Fruit fly (Drosophila melanogaster) whole organism, prepupa: Measurements from ENCODE around the gene CG14301.

Experiments used
- CG10631 ChIP-seq: fragments of 200-800 bp; sonication (Bioruptor generic); optimal IDR thresholded peaks from 2 replicates; lab custom pipeline; 2016; ENCODE audit warnings: missing biosample characterization, missing genetic modification characterization
- CG11294 ChIP-seq: fragments of 200-800 bp; sonication (Bioruptor generic); IDR thresholded peaks from 2 replicates; pipeline ENCODE4 v1.3.6; 2022; ENCODE audit warnings: missing biosample characterization, missing genetic modification characterization
- CG11762 ChIP-seq: fragments of 200-800 bp; sonication (Bioruptor generic); optimal IDR thresholded peaks from 3 replicates; lab custom pipeline; 2016; ENCODE audit warnings: missing biosample characterization, missing genetic modification characterization; ENCODE audit not compliant: insufficient read depth
- CG11902 ChIP-seq: fragments of 200-800 bp; sonication (Bioruptor generic); optimal IDR thresholded peaks from 3 replicates; lab custom pipeline; 2016; ENCODE audit warnings: missing biosample characterization, missing genetic modification characterization
- CG15336 ChIP-seq: fragments of 200-800 bp; sonication (Bioruptor generic); IDR thresholded peaks from 2 replicates; pipeline ENCODE4 v1.3.6; 2022; ENCODE audit warnings: missing biosample characterization, missing genetic modification characterization
- CG16779 ChIP-seq: fragments of 200-800 bp; sonication (Bioruptor generic); optimal IDR thresholded peaks from 3 replicates; lab custom pipeline; 2017; ENCODE audit warnings: missing biosample characterization, mild to moderate bottlenecking, missing genetic modification characterization
- CG32006 ChIP-seq: fragments of 200-800 bp; sonication (Bioruptor generic); optimal IDR thresholded peaks from 3 replicates; lab custom pipeline; 2017; ENCODE audit warnings: missing biosample characterization, mild to moderate bottlenecking, missing genetic modification characterization
- CG3919 ChIP-seq: fragments of 200-800 bp; sonication (Bioruptor generic); optimal IDR thresholded peaks from 3 replicates; lab custom pipeline; 2016; ENCODE audit warnings: missing biosample characterization, missing genetic modification characterization
- CG4318 ChIP-seq: fragments of 200-800 bp; sonication (Bioruptor generic); optimal IDR thresholded peaks from 3 replicates; lab custom pipeline; 2017; ENCODE audit warnings: missing biosample characterization, mild to moderate bottlenecking, missing genetic modification characterization
- CG6163 ChIP-seq: fragments of 200-800 bp; sonication (Bioruptor generic); IDR thresholded peaks from 3 replicates; pipeline ENCODE4 v1.3.6; 2022; ENCODE audit warnings: missing biosample characterization, missing genetic modification characterization
- CG6276 ChIP-seq: fragments of 200-800 bp; sonication (Bioruptor generic); optimal IDR thresholded peaks from 2 replicates; lab custom pipeline; 2017; ENCODE audit warnings: missing biosample characterization, mild to moderate bottlenecking, missing genetic modification characterization
- CG6792 ChIP-seq: fragments of 200-800 bp; sonication (Bioruptor generic); optimal IDR thresholded peaks from 3 replicates; lab custom pipeline; 2016; ENCODE audit warnings: missing biosample characterization, missing genetic modification characterization
- CG6808 ChIP-seq: fragments of 200-800 bp; sonication (Bioruptor generic); optimal IDR thresholded peaks from 3 replicates; lab custom pipeline; 2017; ENCODE audit warnings: missing biosample characterization, missing genetic modification characterization, mild to moderate bottlenecking, moderate library complexity, missing genetic modification reagents
- CG7368 ChIP-seq: fragments of 200-800 bp; sonication (Bioruptor generic); optimal IDR thresholded peaks from 3 replicates; lab custom pipeline; 2016; ENCODE audit warnings: missing biosample characterization, missing genetic modification characterization
- CG8119 ChIP-seq: fragments of 200-800 bp; sonication (Bioruptor generic); IDR thresholded peaks from 3 replicates; pipeline ENCODE4 v1.3.6; 2022; ENCODE audit warnings: missing biosample characterization, missing genetic modification characterization
- CG8632 ChIP-seq: fragments of 200-800 bp; sonication (Bioruptor generic); optimal IDR thresholded peaks from 3 replicates; lab custom pipeline; 2016; ENCODE audit warnings: missing biosample characterization, missing genetic modification characterization
- Eip78C ChIP-seq: fragments of 200-800 bp; sonication (Bioruptor generic); peaks from one replicate; lab custom pipeline; 2016; ENCODE audit warnings: missing biosample characterization, missing genetic modification characterization
- Eip93F ChIP-seq: fragments of 200-800 bp; sonication (Bioruptor generic); optimal IDR thresholded peaks from 2 replicates; lab custom pipeline; 2016; ENCODE audit warnings: missing biosample characterization, mild to moderate bottlenecking, missing genetic modification characterization
- Ets21C ChIP-seq: fragments of 200-800 bp; sonication (Bioruptor generic); optimal IDR thresholded peaks from 3 replicates; lab custom pipeline; 2016; ENCODE audit warnings: missing biosample characterization, missing genetic modification characterization
- Ets96B ChIP-seq: fragments of 200-800 bp; optimal IDR thresholded peaks from 2 replicates; lab custom pipeline; 2019; ENCODE audit warnings: missing biosample characterization, mild to moderate bottlenecking, missing genetic modification characterization, moderate library complexity
- Gug ChIP-seq: fragments of 200-800 bp; sonication (Bioruptor generic); IDR thresholded peaks from 2 replicates; pipeline ENCODE4 v1.3.6; 2022; ENCODE audit warnings: missing biosample characterization, missing genetic modification characterization
- Hr38 ChIP-seq: sonication (Bioruptor generic); optimal IDR thresholded peaks from 2 replicates; lab custom pipeline; 2016; ENCODE audit warnings: missing biosample characterization, missing genetic modification characterization
- Hr4 ChIP-seq: fragments of 200-800 bp; sonication (Bioruptor generic); optimal IDR thresholded peaks from 3 replicates; lab custom pipeline; 2016; ENCODE audit warnings: missing biosample characterization, missing genetic modification characterization
- Lpt ChIP-seq: fragments of 200-800 bp; sonication (Bioruptor generic); optimal IDR thresholded peaks from 3 replicates; lab custom pipeline; 2016; ENCODE audit warnings: missing biosample characterization, missing genetic modification characterization
- Met ChIP-seq: fragments of 200-800 bp; sonication (Bioruptor generic); optimal IDR thresholded peaks from 3 replicates; lab custom pipeline; 2016; ENCODE audit warnings: missing biosample characterization, missing genetic modification characterization
- OdsH ChIP-seq: fragments of 200-800 bp; sonication (Bioruptor generic); optimal IDR thresholded peaks from 3 replicates; lab custom pipeline; 2016; ENCODE audit warnings: missing biosample characterization, missing genetic modification characterization
- Sox102F ChIP-seq: fragments of 200-800 bp; sonication (Bioruptor generic); optimal IDR thresholded peaks from 2 replicates; lab custom pipeline; 2016; ENCODE audit warnings: missing biosample characterization, mild to moderate bottlenecking, missing genetic modification characterization
- Sox14 ChIP-seq: fragments of 200-800 bp; sonication (Bioruptor generic); optimal IDR thresholded peaks from 3 replicates; lab custom pipeline; 2016; ENCODE audit warnings: missing biosample characterization, missing genetic modification characterization
- Sox15 ChIP-seq: fragments of 200-800 bp; sonication (Bioruptor generic); optimal IDR thresholded peaks from 3 replicates; lab custom pipeline; 2016; ENCODE audit warnings: missing biosample characterization, missing genetic modification characterization
- achi ChIP-seq: fragments of 200-800 bp; sonication (Bioruptor generic); optimal IDR thresholded peaks from 3 replicates; lab custom pipeline; 2016; ENCODE audit warnings: missing biosample characterization, missing genetic modification characterization
- acj6 ChIP-seq: fragments of 200-800 bp; sonication (Bioruptor generic); optimal IDR thresholded peaks from 3 replicates; lab custom pipeline; 2016; ENCODE audit warnings: missing biosample characterization, missing genetic modification characterization
- cyc ChIP-seq: fragments of 200-800 bp; sonication (Bioruptor generic); optimal IDR thresholded peaks from 3 replicates; lab custom pipeline; 2016; ENCODE audit warnings: missing biosample characterization, missing genetic modification characterization
- eg ChIP-seq: fragments of 200-800 bp; sonication (Bioruptor generic); IDR thresholded peaks from 3 replicates; pipeline ENCODE4 v1.3.6; 2022; ENCODE audit warnings: missing biosample characterization, missing genetic modification characterization
- fd59A ChIP-seq: fragments of 200-800 bp; sonication (Bioruptor generic); optimal IDR thresholded peaks from 2 replicates; lab custom pipeline; 2017; ENCODE audit warnings: missing biosample characterization, mild to moderate bottlenecking, missing genetic modification characterization, missing genetic modification reagents
- net ChIP-seq: fragments of 200-800 bp; sonication (Bioruptor generic); optimal IDR thresholded peaks from 3 replicates; lab custom pipeline; 2016; ENCODE audit warnings: missing biosample characterization, missing genetic modification characterization
- pdm3 ChIP-seq: fragments of 200-800 bp; sonication (Bioruptor generic); optimal IDR thresholded peaks from 3 replicates; lab custom pipeline; 2016; ENCODE audit warnings: missing biosample characterization, missing genetic modification characterization
- salr ChIP-seq, 2 experiments: fragments of 200-800 bp; sonication (Bioruptor generic); optimal IDR thresholded peaks; 3 replicates each; lab custom pipeline; 2016 to 2018; ENCODE audit warnings: missing biosample characterization in 2 of 2, missing genetic modification characterization in 2 of 2, mild to moderate bottlenecking in 1 of 2
- spab ChIP-seq: fragments of 200-800 bp; sonication (Bioruptor generic); optimal IDR thresholded peaks from 2 replicates; lab custom pipeline; 2017; ENCODE audit warnings: missing biosample characterization, mild to moderate bottlenecking, missing genetic modification characterization, missing genetic modification reagents
- ss ChIP-seq, 2 experiments: fragments of 200-800 bp; sonication (Bioruptor generic); optimal IDR thresholded peaks; 2 replicates in 1 of 2; 3 replicates in 1 of 2; lab custom pipeline; 2017 to 2018; ENCODE audit warnings: mild to moderate bottlenecking in 2 of 2, missing biosample characterization in 2 of 2, missing genetic modification characterization in 2 of 2, moderate library complexity in 1 of 2
- svp ChIP-seq: fragments of 200-800 bp; sonication (Bioruptor generic); peaks from one replicate; lab custom pipeline; 2016; ENCODE audit warnings: missing biosample characterization, missing genetic modification characterization
- vri ChIP-seq: fragments of 200-800 bp; sonication (Bioruptor generic); optimal IDR thresholded peaks from 3 replicates; lab custom pipeline; 2016; ENCODE audit warnings: missing biosample characterization, mild to moderate bottlenecking, missing genetic modification characterization

The CG14301 gene

DNA sequence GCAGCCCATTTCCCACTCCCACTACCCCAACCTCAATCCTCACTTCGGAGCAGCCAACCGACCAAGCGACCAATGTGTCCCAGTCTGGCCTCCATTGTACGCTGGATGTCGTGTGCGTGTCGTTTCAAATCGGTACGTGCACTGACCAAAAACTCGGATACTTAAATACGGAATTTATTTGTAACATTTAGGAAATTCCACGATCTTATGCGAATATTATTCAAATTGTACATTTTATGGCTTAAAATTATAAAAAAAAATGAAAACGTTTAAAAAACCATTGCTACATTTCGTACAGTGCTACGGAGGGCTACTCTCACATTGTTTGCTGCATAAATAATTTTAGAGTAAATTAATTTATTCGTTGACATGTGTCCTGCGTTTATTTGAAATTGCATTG lies 16.7 kb downstream of the CG14301 start:
- peak; percentile 26 for TF ChIP-seq CG10631 (GFP tag; lab: Kevin White, UChicago)
- TF ChIP-seq spab (GFP tag; lab: Kevin White, UChicago), result no peak
- peak; percentile 20 for TF ChIP-seq Lpt
- no peak for TF ChIP-seq ss (GFP tag; optimal IDR thresholded peaks at IDR 0.05; lab: Kevin White, UChicago)
- TF ChIP-seq CG15336, result peak; percentile 81
- TF ChIP-seq CG7368 (GFP tag; lab: Kevin White, UChicago), result no peak
- peak; percentile 1 for TF ChIP-seq cyc
- TF ChIP-seq pdm3 (GFP tag; lab: Kevin White, UChicago), result peak; percentile 53
- peak in 1 of 2 experiments; percentile 48 for TF ChIP-seq salr (GFP tag; optimal IDR thresholded peaks at IDR 0.05; lab: Kevin White, UChicago)
- TF ChIP-seq Sox15 (GFP tag; lab: Kevin White, UChicago), result no peak
- peak; percentile 39; the same call in 1 of the 2 replicates for TF ChIP-seq Gug (GFP tag; lab: Robert Waterston, UW)
- TF ChIP-seq Sox102F, result no peak
- no peak for TF ChIP-seq CG6808 (GFP tag; lab: Kevin White, UChicago)
- no peak for TF ChIP-seq Eip93F (GFP tag; lab: Kevin White, UChicago)
- TF ChIP-seq OdsH (GFP tag; lab: Kevin White, UChicago), result peak; percentile 49
- no peak for TF ChIP-seq CG6792 (GFP tag; lab: Kevin White, UChicago)
- peak; percentile 1 for TF ChIP-seq Met (GFP tag; lab: Kevin White, UChicago)
- TF ChIP-seq Hr38, result no peak
- TF ChIP-seq CG8119 (GFP tag; lab: Robert Waterston, UW), result peak; percentile 83
- TF ChIP-seq CG3919 (GFP tag; lab: Kevin White, UChicago), result peak; percentile 54
- no peak for TF ChIP-seq fd59A (GFP tag; lab: Kevin White, UChicago)
- peak; percentile 75 for TF ChIP-seq CG6276 (GFP tag; lab: Kevin White, UChicago)
- no peak for TF ChIP-seq CG11902 (GFP tag; lab: Kevin White, UChicago)
- TF ChIP-seq CG11762, result peak; percentile 10
- peak; percentile 69 for TF ChIP-seq CG6163
- no peak for TF ChIP-seq CG16779
- peak; percentile 32 for TF ChIP-seq acj6
- TF ChIP-seq CG11294 (GFP tag; lab: Robert Waterston, UW), result peak; percentile 42; the same call in 1 of the 2 replicates
- TF ChIP-seq Ets96B (tag; lab: Kevin White, UChicago), result no peak
- peak; percentile 38 for TF ChIP-seq net (GFP tag; lab: Kevin White, UChicago)
- peak; percentile 49 for TF ChIP-seq achi (GFP tag; lab: Kevin White, UChicago)
- TF ChIP-seq CG32006 (GFP tag; lab: Kevin White, UChicago), result peak; percentile 73
- TF ChIP-seq vri, result no peak
- peak; percentile 47 for TF ChIP-seq svp (GFP tag; lab: Kevin White, UChicago)
- TF ChIP-seq CG8632 (GFP tag; lab: Kevin White, UChicago), result no peak
- peak; percentile 74 for TF ChIP-seq eg (GFP tag; lab: Robert Waterston, UW)
- peak; percentile 79 for TF ChIP-seq Eip78C
- TF ChIP-seq Sox14 (GFP tag; lab: Kevin White, UChicago), result peak; percentile 13
- peak; percentile 53 for TF ChIP-seq CG4318 (GFP tag; lab: Kevin White, UChicago)
- peak; percentile 82 for TF ChIP-seq Hr4

DNA sequence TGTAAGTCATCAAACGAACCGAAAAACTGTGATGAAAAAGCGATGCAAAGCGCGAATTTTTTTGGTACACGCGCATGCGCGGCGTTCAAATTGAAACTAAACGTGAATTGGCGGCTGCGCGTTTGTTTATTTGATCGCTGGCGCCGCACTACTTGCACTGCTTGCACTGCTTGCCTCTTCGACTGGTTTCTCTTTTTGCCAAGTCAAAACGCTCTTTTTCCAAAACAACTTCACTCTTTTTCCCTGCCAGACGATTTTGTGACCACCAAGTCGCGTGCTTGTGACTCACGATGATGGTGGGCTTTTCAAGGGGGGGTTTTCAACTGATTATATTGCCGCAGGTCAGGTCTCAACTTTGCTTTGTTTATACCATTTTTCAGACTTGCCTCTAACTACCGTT lies 20.0 kb downstream of the CG14301 start, which contains the start of gene CG14304:
Gene CG14304, minus strand, starts transcription at position 98 of the 400 bp plus-strand sequence.
- TF ChIP-seq Ets21C (GFP tag; lab: Kevin White, UChicago) (no peak), eg (GFP tag; lab: Robert Waterston, UW) (peak; percentile 44; the same call in 1 of the 3 replicates), CG8119 (GFP tag; lab: Robert Waterston, UW) (no peak), ss (GFP tag; optimal IDR thresholded peaks at IDR 0.05; lab: Kevin White, UChicago) (peak in 1 of 2 experiments; percentile 30)
